Fruit fly (Drosophila melanogaster) Kc167 (cell line): ENCODE measurements around the gene Dscam3.

Experiments
- h ChIP-seq: fragments of >200 bp; optimal IDR thresholded peaks from 3 replicates; lab custom pipeline; 2018; ENCODE audit warnings: missing external identifiers
- insv ChIP-seq: fragments of >200 bp; optimal IDR thresholded peaks from 3 replicates; lab custom pipeline; 2018; ENCODE audit warnings: missing external identifiers
- psq ChIP-seq: fragments of >200 bp; optimal IDR thresholded peaks from 2 replicates; lab custom pipeline; 2017; ENCODE audit warnings: missing external identifiers
- ttk ChIP-seq: sonication (Bioruptor generic); optimal IDR thresholded peaks from 2 replicates; lab custom pipeline; 2017; ENCODE audit warnings: missing external identifiers

dm6 chr3R:17540497-17540822 lies 35.0 kb upstream of the Dscam3 start:
- no peak for TF ChIP-seq h (lab: Kevin White, UChicago)
- TF ChIP-seq psq (lab: Kevin White, UChicago): no peak
- no peak for TF ChIP-seq ttk
- TF ChIP-seq insv (lab: Kevin White, UChicago): no peak
